Worm (Caenorhabditis elegans) whole organism, L2 larva: ENCODE results near the gene H12D21.6.

Source experiments
- C34F6.9 ChIP-seq: fragments of 150-350 bp; optimal IDR thresholded peaks from 2 replicates; lab custom pipeline; 2014; ENCODE audit warnings: missing biosample characterization, missing genetic modification characterization
- F13H6.1 ChIP-seq: sonication (generic microtip); optimal IDR thresholded peaks from 2 replicates; lab custom pipeline; 2016; ENCODE audit warnings: missing genetic modification characterization, missing compliant biosample characterization
- R02D3.7 ChIP-seq: fragments of 150-350 bp; optimal IDR thresholded peaks from 2 replicates; lab custom pipeline; 2014; ENCODE audit warnings: missing biosample characterization, missing genetic modification characterization
- Y55F3AM.14 ChIP-seq: fragments of 200-800 bp; sonication (Bioruptor generic); optimal IDR thresholded peaks from 2 replicates; lab custom pipeline; 2018; ENCODE audit warnings: mild to moderate bottlenecking, missing genetic modification characterization, missing compliant biosample characterization
- ZK546.5 ChIP-seq: sonication (generic microtip); optimal IDR thresholded peaks from 2 replicates; lab custom pipeline; 2017; ENCODE audit warnings: missing biosample characterization, missing genetic modification characterization
- alr-1 ChIP-seq: fragments of 150-350 bp; optimal IDR thresholded peaks from 2 replicates; lab custom pipeline; 2014; ENCODE audit warnings: missing biosample characterization, missing genetic modification characterization
- aly-2 ChIP-seq: fragments of 150-350 bp; optimal IDR thresholded peaks from 2 replicates; lab custom pipeline; 2014; ENCODE audit warnings: missing biosample characterization, missing genetic modification characterization
- ama-1 ChIP-seq: fragments of 150-350 bp; optimal IDR thresholded peaks from 2 replicates; lab custom pipeline; 2018; ENCODE audit warnings: inconsistent platforms
- blmp-1 ChIP-seq: sonication (generic microtip); optimal IDR thresholded peaks from 2 replicates; lab custom pipeline; 2017; ENCODE audit warnings: missing genetic modification characterization, mild to moderate bottlenecking, missing compliant biosample characterization, antibody characterized with exemption, moderate library complexity; ENCODE audit not compliant: insufficient read depth
- ceh-16 ChIP-seq: fragments of 150-350 bp; optimal IDR thresholded peaks from 2 replicates; lab custom pipeline; 2014; ENCODE audit warnings: missing biosample characterization, missing genetic modification characterization
- ceh-82 ChIP-seq: fragments of 150-350 bp; optimal IDR thresholded peaks from 2 replicates; lab custom pipeline; 2014; ENCODE audit warnings: missing biosample characterization, missing genetic modification characterization
- crh-2 ChIP-seq: sonication (generic microtip); optimal IDR thresholded peaks from 2 replicates; lab custom pipeline; 2017; ENCODE audit warnings: missing biosample characterization, missing genetic modification characterization
- dmd-4 ChIP-seq: sonication (generic microtip); optimal IDR thresholded peaks from 2 replicates; lab custom pipeline; 2017; ENCODE audit warnings: missing biosample characterization, missing genetic modification characterization
- egl-27 ChIP-seq: sonication (generic microtip); optimal IDR thresholded peaks from 3 replicates; lab custom pipeline; 2017; ENCODE audit warnings: missing biosample characterization, missing genetic modification reagents, missing genetic modification characterization
- elt-1 ChIP-seq: fragments of 150-350 bp; optimal IDR thresholded peaks from 2 replicates; lab custom pipeline; 2014; ENCODE audit warnings: missing biosample characterization, missing genetic modification characterization
- elt-3 ChIP-seq: sonication (generic microtip); optimal IDR thresholded peaks from 2 replicates; lab custom pipeline; 2017; ENCODE audit warnings: missing biosample characterization, missing genetic modification characterization
- fos-1 ChIP-seq: fragments of 150-350 bp; optimal IDR thresholded peaks from 2 replicates; lab custom pipeline; 2014; ENCODE audit warnings: missing biosample characterization, missing genetic modification characterization
- gmeb-1 ChIP-seq: fragments of 150-350 bp; optimal IDR thresholded peaks from 2 replicates; lab custom pipeline; 2014; ENCODE audit warnings: missing biosample characterization, missing genetic modification characterization
- lin-11 ChIP-seq: fragments of 150-350 bp; sonication (generic microtip); optimal IDR thresholded peaks from 2 replicates; lab custom pipeline; 2014; ENCODE audit warnings: missing biosample characterization, missing genetic modification characterization, inconsistent platforms, mixed read lengths
- lin-13 ChIP-seq: fragments of 150-350 bp; optimal IDR thresholded peaks from 2 replicates; lab custom pipeline; 2014; ENCODE audit warnings: missing biosample characterization, missing genetic modification reagents, missing genetic modification characterization
- lin-39 ChIP-seq: fragments of 150-350 bp; optimal IDR thresholded peaks from 2 replicates; lab custom pipeline; 2014; ENCODE audit warnings: missing biosample characterization, missing genetic modification reagents, missing genetic modification characterization
- lsy-2 ChIP-seq, 2 experiments: fragments of 150-350 bp in 1 of 2; sonication (generic microtip) in 1 of 2; optimal IDR thresholded peaks; 2 replicates each; lab custom pipeline; 2014 to 2017; ENCODE audit warnings: missing biosample characterization in 2 of 2, missing genetic modification characterization in 2 of 2
- mab-5 ChIP-seq: fragments of 150-350 bp; optimal IDR thresholded peaks from 2 replicates; lab custom pipeline; 2014; ENCODE audit warnings: missing biosample characterization, missing genetic modification characterization
- mbf-1 ChIP-seq: sonication (generic microtip); optimal IDR thresholded peaks from 2 replicates; lab custom pipeline; 2017; ENCODE audit warnings: missing biosample characterization, missing genetic modification characterization
- mdl-1 ChIP-seq, 2 experiments: fragments of 150-350 bp in 1 of 2; sonication (generic microtip) in 1 of 2; optimal IDR thresholded peaks; 2 replicates each; lab custom pipeline; 2017; ENCODE audit warnings: missing biosample characterization in 2 of 2, missing genetic modification characterization in 2 of 2
- nhr-10 ChIP-seq: sonication (generic microtip); optimal IDR thresholded peaks from 2 replicates; lab custom pipeline; 2017; ENCODE audit warnings: missing biosample characterization, missing genetic modification characterization
- nhr-11 ChIP-seq: fragments of 150-350 bp; optimal IDR thresholded peaks from 2 replicates; lab custom pipeline; 2014; ENCODE audit warnings: missing biosample characterization, missing genetic modification characterization
- nhr-12 ChIP-seq: fragments of 150-350 bp; optimal IDR thresholded peaks from 2 replicates; lab custom pipeline; 2014; ENCODE audit warnings: missing biosample characterization, missing genetic modification characterization
- nhr-129 ChIP-seq: fragments of 150-350 bp; optimal IDR thresholded peaks from 2 replicates; lab custom pipeline; 2014; ENCODE audit warnings: missing biosample characterization, missing genetic modification characterization
- nhr-21 ChIP-seq: fragments of 150-350 bp; optimal IDR thresholded peaks from 2 replicates; lab custom pipeline; 2014; ENCODE audit warnings: missing biosample characterization, missing genetic modification characterization
- nhr-23 ChIP-seq: fragments of 150-350 bp; optimal IDR thresholded peaks from 2 replicates; lab custom pipeline; 2014; ENCODE audit warnings: missing biosample characterization, missing genetic modification reagents, missing genetic modification characterization
- nhr-237 ChIP-seq: fragments of 150-350 bp; optimal IDR thresholded peaks from 2 replicates; lab custom pipeline; 2014; ENCODE audit warnings: missing biosample characterization, missing genetic modification characterization
- nhr-25 ChIP-seq: fragments of 150-350 bp; sonication (generic microtip); optimal IDR thresholded peaks from 3 replicates; lab custom pipeline; 2014; ENCODE audit warnings: missing biosample characterization, missing genetic modification characterization
- nhr-6 ChIP-seq: fragments of 150-350 bp; optimal IDR thresholded peaks from 2 replicates; lab custom pipeline; 2014; ENCODE audit warnings: missing biosample characterization, missing genetic modification characterization
- nhr-77 ChIP-seq: fragments of 150-350 bp; optimal IDR thresholded peaks from 2 replicates; lab custom pipeline; 2014; ENCODE audit warnings: missing biosample characterization, missing genetic modification characterization
- peb-1 ChIP-seq: fragments of 150-350 bp; optimal IDR thresholded peaks from 2 replicates; lab custom pipeline; 2014; ENCODE audit warnings: missing biosample characterization, missing genetic modification characterization
- sem-4 ChIP-seq: fragments of 150-350 bp; optimal IDR thresholded peaks from 2 replicates; lab custom pipeline; 2014; ENCODE audit warnings: missing biosample characterization, missing genetic modification reagents, missing genetic modification characterization
- skn-1 ChIP-seq: sonication (generic microtip); optimal IDR thresholded peaks from 2 replicates; lab custom pipeline; 2017; ENCODE audit warnings: missing biosample characterization, missing genetic modification characterization
- sma-3 ChIP-seq: sonication (generic microtip); optimal IDR thresholded peaks from 2 replicates; lab custom pipeline; 2016; ENCODE audit warnings: missing genetic modification reagents, missing genetic modification characterization, missing compliant biosample characterization
- sma-9 ChIP-seq, 2 experiments: fragments of 150-350 bp in 1 of 2; sonication (generic microtip) in 1 of 2; optimal IDR thresholded peaks; 2 replicates each; lab custom pipeline; 2014 to 2016; ENCODE audit warnings: missing genetic modification characterization in 2 of 2, mild to moderate bottlenecking in 1 of 2, missing biosample characterization in 1 of 2, missing compliant biosample characterization in 1 of 2, missing genetic modification reagents in 1 of 2, moderate library complexity in 1 of 2
- snpc-4 ChIP-seq: fragments of 150-350 bp; optimal IDR thresholded peaks from 2 replicates; lab custom pipeline; 2014; ENCODE audit warnings: missing biosample characterization, missing genetic modification characterization
- unc-39 ChIP-seq: fragments of 150-350 bp; optimal IDR thresholded peaks from 2 replicates; lab custom pipeline; 2014; ENCODE audit warnings: missing biosample characterization, missing genetic modification characterization
- unc-55 ChIP-seq: fragments of 150-350 bp; sonication (generic microtip); optimal IDR thresholded peaks from 3 replicates; lab custom pipeline; 2014; ENCODE audit warnings: missing biosample characterization, missing genetic modification reagents, missing genetic modification characterization
- unc-62 ChIP-seq: fragments of 150-350 bp; optimal IDR thresholded peaks from 2 replicates; lab custom pipeline; 2014; ENCODE audit warnings: missing biosample characterization, missing genetic modification reagents, missing genetic modification characterization
- zag-1 ChIP-seq: fragments of 150-350 bp; optimal IDR thresholded peaks from 2 replicates; lab custom pipeline; 2014; ENCODE audit warnings: missing biosample characterization, missing genetic modification characterization
- ztf-1 ChIP-seq: fragments of 200-800 bp; sonication (Bioruptor generic); conservative IDR thresholded peaks from 2 replicates; pipeline ENCODE4 v1.3.6; 2022; ENCODE audit warnings: missing genetic modification characterization, missing compliant biosample characterization
- ztf-11 ChIP-seq: sonication (generic microtip); optimal IDR thresholded peaks from 2 replicates; lab custom pipeline; 2017; ENCODE audit warnings: missing biosample characterization, missing genetic modification characterization
- ztf-4 ChIP-seq: fragments of 150-350 bp; optimal IDR thresholded peaks from 2 replicates; lab custom pipeline; 2014; ENCODE audit warnings: missing biosample characterization, missing genetic modification characterization

H12D21.6 gene

ce11 chrV:14850530-14850929 is 47.1 kb downstream of the H12D21.6 start (continued):
- no peak for TF ChIP-seq ztf-11 (tag; lab: Kevin White, UChicago)
- no peak for TF ChIP-seq skn-1
- peak; percentile 41 for TF ChIP-seq F13H6.1 (tag; lab: Kevin White, UChicago)
- TF ChIP-seq lin-11 (tag; lab: Kevin White, UChicago): no peak
- TF ChIP-seq lin-13: no peak
- TF ChIP-seq nhr-12: no peak
- peak; percentile 14 for TF ChIP-seq snpc-4 (tag; lab: Kevin White, UChicago)
- no peak for TF ChIP-seq unc-39
- TF ChIP-seq blmp-1 (tag; lab: Kevin White, UChicago): no peak
- no peak for TF ChIP-seq nhr-21 (tag; lab: Kevin White, UChicago)
- TF ChIP-seq gmeb-1 (tag; lab: Kevin White, UChicago): peak; percentile 28
- no peak for TF ChIP-seq lin-39
- no peak for TF ChIP-seq unc-62 (GFP tag; lab: Kevin White, UChicago)
- TF ChIP-seq sma-3 (GFP tag; lab: Kevin White, UChicago): no peak
- no peak for TF ChIP-seq egl-27 (tag; lab: Kevin White, UChicago)
- no peak for TF ChIP-seq mbf-1
- no peak for TF ChIP-seq unc-55 (GFP tag; lab: Kevin White, UChicago)
- TF ChIP-seq ceh-16 (tag; lab: Kevin White, UChicago): no peak
- peak; percentile 36 for TF ChIP-seq crh-2
- TF ChIP-seq elt-3 (tag; lab: Kevin White, UChicago): no peak

- TF ChIP-seq peb-1 (tag; lab: Kevin White, UChicago) (no peak), nhr-25 (tag; lab: Kevin White, UChicago) (peak; percentile 85), fos-1 (tag; lab: Kevin White, UChicago) (peak; percentile 59), blmp-1 (tag; lab: Kevin White, UChicago) (peak; percentile 99), unc-39 (no peak), nhr-77 (no peak), Y55F3AM.14 (peak; percentile 75), aly-2 (no peak), lin-11 (tag; lab: Kevin White, UChicago) (peak; percentile 16), mbf-1 (no peak), alr-1 (no peak), ama-1 (lab: Kevin White, UChicago) (peak; percentile 70), mdl-1 (tag; optimal IDR thresholded peaks at IDR 0.05; lab: Kevin White, UChicago) (peak; percentile 58 to 65), snpc-4 (tag; lab: Kevin White, UChicago) (no peak), nhr-10 (tag; lab: Kevin White, UChicago) (no peak), ztf-11 (tag; lab: Kevin White, UChicago) (no peak), crh-2 (peak; percentile 67), skn-1 (peak; percentile 72), lin-13 (no peak), ceh-16 (tag; lab: Kevin White, UChicago) (no peak), lin-39 (no peak), nhr-12 (no peak), elt-3 (tag; lab: Kevin White, UChicago) (no peak), nhr-6 (no peak), dmd-4 (tag; lab: Kevin White, UChicago) (no peak), egl-27 (tag; lab: Kevin White, UChicago) (peak; percentile 58), unc-55 (GFP tag; lab: Kevin White, UChicago) (peak; percentile 5), elt-1 (tag; lab: Kevin White, UChicago) (no peak), R02D3.7 (tag; lab: Kevin White, UChicago) (no peak), sma-3 (GFP tag; lab: Kevin White, UChicago) (peak; percentile 86), ztf-4 (peak; percentile 20), ceh-82 (tag; lab: Kevin White, UChicago) (no peak), C34F6.9 (tag; lab: Kevin White, UChicago) (peak; percentile 80), ztf-1 (GFP tag; lab: Robert Waterston, UW) (no peak), nhr-23 (tag; lab: Kevin White, UChicago) (no peak), sem-4 (tag; lab: Kevin White, UChicago) (peak; percentile 61), nhr-129 (tag; lab: Kevin White, UChicago) (peak; percentile 83), gmeb-1 (tag; lab: Kevin White, UChicago) (peak; percentile 57), nhr-21 (tag; lab: Kevin White, UChicago) (peak; percentile 86), nhr-237 (tag; lab: Kevin White, UChicago) (no peak), zag-1 (peak; percentile 20), sma-9 (GFP tag; optimal IDR thresholded peaks at IDR 0.05; lab: Kevin White, UChicago) (peak; percentile 88), sma-9 (tag; optimal IDR thresholded peaks at IDR 0.05; lab: Kevin White, UChicago) (no peak), F13H6.1 (tag; lab: Kevin White, UChicago) (peak; percentile 52), ZK546.5 (tag; lab: Kevin White, UChicago) (no peak), unc-62 (GFP tag; lab: Kevin White, UChicago) (no peak), lsy-2 (tag; optimal IDR thresholded peaks at IDR 0.05; lab: Kevin White, UChicago) (peak in 1 of 2 experiments; percentile 68), mab-5 (no peak), nhr-11 (no peak)
Observed at ce11 chrV:14849628-14850027, 48.0 kb downstream of the H12D21.6 start.
